Worm (Caenorhabditis elegans): ENCODE results near the gene ptr-22.

The ptr-22 gene

DNA sequence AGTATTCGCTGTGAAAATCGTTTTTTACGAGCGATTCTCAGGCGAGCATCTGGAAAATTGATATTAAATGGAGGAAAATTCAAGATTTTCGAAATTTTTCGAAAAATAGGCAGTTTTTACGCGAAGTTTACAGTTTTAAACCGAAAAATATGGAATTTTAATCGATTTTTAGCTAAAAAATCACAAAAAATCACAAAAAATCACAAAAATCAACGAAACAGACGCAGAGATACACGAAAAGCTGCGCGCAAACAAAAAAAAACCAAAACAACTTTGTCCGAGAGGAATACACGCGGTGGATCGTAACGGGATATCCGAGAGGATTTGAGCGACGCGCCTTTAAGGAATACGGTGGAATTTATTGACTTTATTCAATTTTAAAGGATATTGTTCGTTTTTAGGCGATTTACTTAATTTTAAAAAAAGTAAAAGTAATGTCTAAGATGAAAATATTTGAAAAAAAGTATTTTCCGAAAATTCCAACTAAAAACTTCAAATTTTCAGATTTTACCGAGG lies 38.5 kb upstream of the ptr-22 start, which contains the start of gene Y39B6A.42:
Gene Y39B6A.42, minus strand, starts transcription at position 51 of the 516 bp plus-strand sequence.
- no peak for TF ChIP-seq ztf-16 (tag; optimal IDR thresholded peaks at IDR 0.05)
- no peak for TF ChIP-seq fax-1 (tag; optimal IDR thresholded peaks at IDR 0.05)
- no peak for TF ChIP-seq ceh-9 (tag; optimal IDR thresholded peaks at IDR 0.05)
- TF ChIP-seq ceh-2 (tag; optimal IDR thresholded peaks at IDR 0.05) = no peak
- no peak for TF ChIP-seq rnt-1 (tag; optimal IDR thresholded peaks at IDR 0.05)
- no peak for TF ChIP-seq nfya-1 (tag; optimal IDR thresholded peaks at IDR 0.05)
- TF ChIP-seq sdc-2 (tag; optimal IDR thresholded peaks at IDR 0.05) = no peak

DNA sequence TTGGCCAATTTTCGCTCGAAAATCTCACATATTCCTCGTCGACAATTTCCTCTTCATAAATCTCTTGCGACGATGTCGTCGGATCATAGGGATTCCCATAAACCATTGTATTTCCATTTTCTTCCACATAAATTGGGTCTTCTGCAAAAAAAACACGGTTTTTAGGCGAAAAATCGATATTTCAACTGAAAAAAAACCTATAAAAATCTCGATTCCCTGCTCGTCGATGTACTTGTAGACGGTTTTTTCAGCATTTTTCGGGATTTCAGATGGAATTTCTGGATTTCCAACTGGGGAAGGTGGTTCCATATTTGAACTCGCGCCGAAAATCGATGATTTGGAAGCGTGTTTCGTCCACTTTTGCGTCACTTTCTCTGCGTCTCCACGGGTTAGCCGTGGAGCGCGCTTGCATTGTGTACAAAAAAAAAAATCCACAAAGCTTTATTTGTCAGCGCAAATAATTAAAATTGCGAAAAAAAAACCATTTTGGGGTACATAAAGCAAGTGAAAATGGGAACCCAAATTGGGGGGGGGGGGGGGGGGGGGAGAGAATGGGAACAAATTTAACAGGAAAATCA lies 36.4 kb upstream of the ptr-22 start, which contains the start of gene Y39B6A.43:
Gene Y39B6A.43, minus strand, starts transcription at position 351 of the 578 bp plus-strand sequence.
- peak; percentile 66 for TF ChIP-seq ceh-31 (tag; optimal IDR thresholded peaks at IDR 0.05)
- TF ChIP-seq nhr-11 (tag; optimal IDR thresholded peaks at IDR 0.05) = no peak
- TF ChIP-seq ceh-24 (tag; optimal IDR thresholded peaks at IDR 0.05) = no peak
- TF ChIP-seq ceh-48 (tag; optimal IDR thresholded peaks at IDR 0.05) = peak; percentile 84
- TF ChIP-seq ceh-22 (tag; optimal IDR thresholded peaks at IDR 0.05) = no peak
- no peak for TF ChIP-seq zip-5 (tag; optimal IDR thresholded peaks at IDR 0.05)
- TF ChIP-seq ttx-3 (tag; optimal IDR thresholded peaks at IDR 0.05) = no peak
- no peak for TF ChIP-seq mec-3 (tag; optimal IDR thresholded peaks at IDR 0.05; ENCODE audit: borderline replicate concordance)
- TF ChIP-seq hlh-8 (tag; optimal IDR thresholded peaks at IDR 0.05) = no peak
- no peak for TF ChIP-seq ceh-9 (tag; optimal IDR thresholded peaks at IDR 0.05)
- peak; percentile 13 for TF ChIP-seq tbx-7 (tag; optimal IDR thresholded peaks at IDR 0.05)
- no peak for TF ChIP-seq ceh-30 (tag; optimal IDR thresholded peaks at IDR 0.05)
- TF ChIP-seq rnt-1 (tag; optimal IDR thresholded peaks at IDR 0.05) = peak; percentile 79
- no peak for TF ChIP-seq lim-6 (tag; optimal IDR thresholded peaks at IDR 0.05)
- no peak for TF ChIP-seq fkh-6 (tag; optimal IDR thresholded peaks at IDR 0.05)
- no peak for TF ChIP-seq syd-9 (tag; optimal IDR thresholded peaks at IDR 0.05)
- no peak for TF ChIP-seq hlh-15 (tag; optimal IDR thresholded peaks at IDR 0.05)
- TF ChIP-seq ceh-34 (tag; optimal IDR thresholded peaks at IDR 0.05) = peak; percentile 60
- TF ChIP-seq odd-2 (tag; optimal IDR thresholded peaks at IDR 0.05) = no peak
- TF ChIP-seq sdc-2 (tag; optimal IDR thresholded peaks at IDR 0.05) = no peak
- TF ChIP-seq elt-4 (tag; optimal IDR thresholded peaks at IDR 0.05) = no peak
- peak; percentile 63 for TF ChIP-seq ceh-18 (tag; optimal IDR thresholded peaks at IDR 0.05)
- TF ChIP-seq unc-3 (GFP tag; conservative IDR thresholded peaks at IDR 0.05) = no peak
- peak; percentile 65 for TF ChIP-seq unc-3 (tag; optimal IDR thresholded peaks at IDR 0.05)
- peak; percentile 49 for TF ChIP-seq fkh-10 (GFP tag; optimal IDR thresholded peaks at IDR 0.05)
- TF ChIP-seq ceh-6 (GFP tag; optimal IDR thresholded peaks at IDR 0.05) = peak; percentile 13
- TF ChIP-seq pqm-1 (tag; optimal IDR thresholded peaks at IDR 0.05) = no peak
- TF ChIP-seq gmeb-2 (tag; optimal IDR thresholded peaks at IDR 0.05) = no peak
- peak; percentile 88 for TF ChIP-seq pax-1 (tag; optimal IDR thresholded peaks at IDR 0.05)
- no peak for TF ChIP-seq sox-2 (GFP tag; IDR thresholded peaks at IDR 0.05)
- TF ChIP-seq ref-2 (tag; optimal IDR thresholded peaks at IDR 0.05) = peak; percentile 72
- TF ChIP-seq unc-55 (GFP tag; optimal IDR thresholded peaks at IDR 0.05) = peak; percentile 25
- peak; percentile 38 for TF ChIP-seq elt-2 (tag; optimal IDR thresholded peaks at IDR 0.05)
- TF ChIP-seq pha-4 (tag; optimal IDR thresholded peaks at IDR 0.05) = no peak
- TF ChIP-seq K02D7.2 (tag; optimal IDR thresholded peaks at IDR 0.05) = no peak
- TF ChIP-seq sox-4 (tag; optimal IDR thresholded peaks at IDR 0.05) = no peak
- peak; percentile 63 for TF ChIP-seq unc-42 (tag; optimal IDR thresholded peaks at IDR 0.05)
- TF ChIP-seq hlh-30 (tag; optimal IDR thresholded peaks at IDR 0.05; ENCODE audit: insufficient read depth) = peak; percentile 52
- peak; percentile 76 for TF ChIP-seq dve-1 (tag; optimal IDR thresholded peaks at IDR 0.05)
- no peak for TF ChIP-seq che-1 (tag; optimal IDR thresholded peaks at IDR 0.05)
- TF ChIP-seq T23F11.4 (GFP tag; optimal IDR thresholded peaks at IDR 0.05) = no peak
- TF ChIP-seq K09A11.1 (tag; optimal IDR thresholded peaks at IDR 0.05; ENCODE audit: insufficient read depth) = peak; percentile 19
- peak; percentile 35 for TF ChIP-seq pros-1 (tag; optimal IDR thresholded peaks at IDR 0.05)
- no peak for TF ChIP-seq lin-11 (tag; optimal IDR thresholded peaks at IDR 0.05)
- TF ChIP-seq ceh-19 (GFP tag; optimal IDR thresholded peaks at IDR 0.05) = no peak
- no peak for TF ChIP-seq hlh-6 (tag; optimal IDR thresholded peaks at IDR 0.05)

All from whole organism, late embryonic.